Worm (Caenorhabditis elegans) whole organism, L1 larva: Measurements from ENCODE around the gene clec-41.

Experiments
- C04F5.9 ChIP-seq: sonication (generic microtip); optimal IDR thresholded peaks from 2 replicates; lab custom pipeline; 2016; ENCODE audit warnings: missing genetic modification characterization, missing compliant biosample characterization
- C34B4.2 ChIP-seq: sonication (generic microtip); optimal IDR thresholded peaks from 2 replicates; lab custom pipeline; 2017; ENCODE audit warnings: mild to moderate bottlenecking, missing genetic modification characterization, missing compliant biosample characterization
- F16B12.6 ChIP-seq: fragments of 150-350 bp; optimal IDR thresholded peaks from 2 replicates; lab custom pipeline; 2014; ENCODE audit warnings: missing biosample characterization, missing genetic modification characterization
- blmp-1 ChIP-seq: fragments of 150-350 bp; optimal IDR thresholded peaks from 2 replicates; lab custom pipeline; 2014; ENCODE audit warnings: missing biosample characterization, missing genetic modification characterization
- ceh-63 ChIP-seq: fragments of 200-800 bp; sonication (Bioruptor generic); optimal IDR thresholded peaks from 2 replicates; lab custom pipeline; 2018; ENCODE audit warnings: mild to moderate bottlenecking, missing genetic modification characterization, missing compliant biosample characterization
- ceh-8 ChIP-seq: fragments of 200-800 bp; sonication (Bioruptor generic); optimal IDR thresholded peaks from 2 replicates; lab custom pipeline; 2018; ENCODE audit warnings: mild to moderate bottlenecking, missing genetic modification characterization, moderate library complexity, missing compliant biosample characterization
- ceh-82 ChIP-seq, 3 experiments: fragments of 150-350 bp in 1 of 3; sonication (generic microtip) in 2 of 3; optimal IDR thresholded peaks; 2 replicates each; lab custom pipeline; 2014 to 2017; ENCODE audit warnings: missing biosample characterization in 3 of 3, missing genetic modification characterization in 3 of 3
- dsc-1 ChIP-seq: sonication (generic microtip); optimal IDR thresholded peaks from 2 replicates; lab custom pipeline; 2016; ENCODE audit warnings: mild to moderate bottlenecking, missing genetic modification characterization, missing compliant biosample characterization
- efl-1 ChIP-seq, 4 experiments: fragments of 150-350 bp; optimal IDR thresholded peaks in 3 of 4; peaks in 1 of 4; 1 replicate in 1 of 4; 2 replicates in 3 of 4; lab custom pipeline; 2014; ENCODE audit warnings: missing biosample characterization in 2 of 4, missing genetic modification characterization in 2 of 4, missing genetic modification reagents in 2 of 4
- egl-13 ChIP-seq: sonication (generic microtip); optimal IDR thresholded peaks from 2 replicates; lab custom pipeline; 2016; ENCODE audit warnings: missing genotype, missing genetic modification reagents, missing genetic modification characterization, missing compliant biosample characterization
- egl-27 ChIP-seq, 2 experiments: fragments of 150-350 bp in 1 of 2; sonication (generic microtip); optimal IDR thresholded peaks; 3 replicates each; lab custom pipeline; 2017 to 2018; ENCODE audit warnings: missing biosample characterization in 2 of 2, missing genetic modification characterization in 2 of 2, missing genetic modification reagents in 2 of 2
- elt-2 ChIP-seq: sonication (generic microtip); optimal IDR thresholded peaks from 2 replicates; lab custom pipeline; 2016; ENCODE audit warnings: missing genetic modification characterization, mild to moderate bottlenecking, inconsistent platforms, missing compliant biosample characterization, missing genetic modification reagents
- elt-3 ChIP-seq, 6 experiments: fragments of 150-350 bp in 1 of 6; sonication (generic microtip); optimal IDR thresholded peaks; 2 replicates each; lab custom pipeline; 2017 to 2018; ENCODE audit warnings: missing biosample characterization in 6 of 6, missing genetic modification characterization in 6 of 6, inconsistent platforms in 1 of 6
- ets-5 ChIP-seq: fragments of 200-800 bp; sonication (Bioruptor generic); IDR thresholded peaks from 2 replicates; pipeline ENCODE4 v1.3.6; 2022; ENCODE audit warnings: missing genetic modification characterization, missing compliant biosample characterization
- fkh-10 ChIP-seq: sonication (generic microtip); optimal IDR thresholded peaks from 2 replicates; lab custom pipeline; 2017; ENCODE audit warnings: missing biosample characterization, missing genetic modification reagents, missing genetic modification characterization
- grh-1 ChIP-seq: fragments of 200-800 bp; sonication (Bioruptor generic); IDR thresholded peaks from 2 replicates; pipeline ENCODE4 v1.3.6; 2022; ENCODE audit warnings: missing genetic modification reagents, missing genetic modification characterization, missing compliant biosample characterization
- hlh-4 ChIP-seq: sonication (generic microtip); optimal IDR thresholded peaks from 2 replicates; lab custom pipeline; 2016; ENCODE audit warnings: mild to moderate bottlenecking, missing genetic modification characterization, missing compliant biosample characterization
- irx-1 ChIP-seq: sonication (generic microtip); optimal IDR thresholded peaks from 2 replicates; lab custom pipeline; 2016; ENCODE audit warnings: missing genetic modification characterization, missing compliant biosample characterization
- jun-1 ChIP-seq: fragments of 150-350 bp; optimal IDR thresholded peaks from 2 replicates; lab custom pipeline; 2014; ENCODE audit warnings: missing biosample characterization, missing genetic modification reagents, missing genetic modification characterization
- lin-13 ChIP-seq: fragments of 150-350 bp; optimal IDR thresholded peaks from 2 replicates; lab custom pipeline; 2014; ENCODE audit warnings: missing biosample characterization, missing genetic modification reagents, missing genetic modification characterization
- lin-14 ChIP-seq: fragments of 200-800 bp; sonication (Bioruptor generic); optimal IDR thresholded peaks from 2 replicates; lab custom pipeline; 2018; ENCODE audit warnings: mild to moderate bottlenecking, missing genetic modification characterization, moderate library complexity, missing compliant biosample characterization
- lin-35 ChIP-seq, 2 experiments: fragments of 150-350 bp; optimal IDR thresholded peaks; 2 replicates each; lab custom pipeline; 2014; ENCODE audit warnings: missing biosample characterization in 2 of 2, missing genetic modification characterization in 2 of 2, missing genetic modification reagents in 2 of 2
- lsy-2 ChIP-seq, 2 experiments: fragments of 150-350 bp; optimal IDR thresholded peaks; 2 replicates each; lab custom pipeline; 2014; ENCODE audit warnings: missing biosample characterization in 2 of 2, missing genetic modification characterization in 2 of 2
- mdl-1 ChIP-seq, 2 experiments: fragments of 150-350 bp; optimal IDR thresholded peaks; 2 replicates each; lab custom pipeline; 2014 to 2017; ENCODE audit warnings: missing biosample characterization in 2 of 2, missing genetic modification characterization in 2 of 2, inconsistent platforms in 1 of 2
- mep-1 ChIP-seq: fragments of 150-350 bp; optimal IDR thresholded peaks from 2 replicates; lab custom pipeline; 2014; ENCODE audit warnings: missing biosample characterization, missing genetic modification characterization
- nhr-12 ChIP-seq: sonication (generic microtip); optimal IDR thresholded peaks from 2 replicates; lab custom pipeline; 2017; ENCODE audit warnings: missing biosample characterization, missing genetic modification characterization
- nhr-20 ChIP-seq: sonication (generic microtip); optimal IDR thresholded peaks from 2 replicates; lab custom pipeline; 2016; ENCODE audit warnings: mild to moderate bottlenecking, missing genetic modification characterization, missing compliant biosample characterization
- nhr-77 ChIP-seq: fragments of 150-350 bp; optimal IDR thresholded peaks from 2 replicates; lab custom pipeline; 2014; ENCODE audit warnings: missing biosample characterization, missing genetic modification characterization
- pag-3 ChIP-seq: sonication (generic microtip); optimal IDR thresholded peaks from 2 replicates; lab custom pipeline; 2017; ENCODE audit warnings: missing genetic modification characterization, mild to moderate bottlenecking, missing compliant biosample characterization, antibody characterized with exemption, borderline replicate concordance; ENCODE audit not compliant: insufficient read depth
- pax-3 ChIP-seq: fragments of 200-800 bp; sonication (Bioruptor generic); optimal IDR thresholded peaks from 2 replicates; lab custom pipeline; 2018; ENCODE audit warnings: mild to moderate bottlenecking, missing genetic modification characterization, moderate library complexity, missing compliant biosample characterization
- tbx-2 ChIP-seq: sonication (generic microtip); optimal IDR thresholded peaks from 2 replicates; lab custom pipeline; 2016; ENCODE audit warnings: missing genetic modification characterization, missing compliant biosample characterization
- unc-130 ChIP-seq: fragments of 150-350 bp; optimal IDR thresholded peaks from 2 replicates; lab custom pipeline; 2017; ENCODE audit warnings: missing biosample characterization, missing genetic modification characterization, inconsistent platforms
- xbp-1 ChIP-seq: sonication (generic microtip); optimal IDR thresholded peaks from 2 replicates; lab custom pipeline; 2016; ENCODE audit warnings: missing genetic modification characterization, missing compliant biosample characterization
- ztf-4 ChIP-seq: fragments of 150-350 bp; optimal IDR thresholded peaks from 2 replicates; lab custom pipeline; 2014; ENCODE audit warnings: missing biosample characterization, missing genetic modification characterization

Gene clec-41

DNA sequence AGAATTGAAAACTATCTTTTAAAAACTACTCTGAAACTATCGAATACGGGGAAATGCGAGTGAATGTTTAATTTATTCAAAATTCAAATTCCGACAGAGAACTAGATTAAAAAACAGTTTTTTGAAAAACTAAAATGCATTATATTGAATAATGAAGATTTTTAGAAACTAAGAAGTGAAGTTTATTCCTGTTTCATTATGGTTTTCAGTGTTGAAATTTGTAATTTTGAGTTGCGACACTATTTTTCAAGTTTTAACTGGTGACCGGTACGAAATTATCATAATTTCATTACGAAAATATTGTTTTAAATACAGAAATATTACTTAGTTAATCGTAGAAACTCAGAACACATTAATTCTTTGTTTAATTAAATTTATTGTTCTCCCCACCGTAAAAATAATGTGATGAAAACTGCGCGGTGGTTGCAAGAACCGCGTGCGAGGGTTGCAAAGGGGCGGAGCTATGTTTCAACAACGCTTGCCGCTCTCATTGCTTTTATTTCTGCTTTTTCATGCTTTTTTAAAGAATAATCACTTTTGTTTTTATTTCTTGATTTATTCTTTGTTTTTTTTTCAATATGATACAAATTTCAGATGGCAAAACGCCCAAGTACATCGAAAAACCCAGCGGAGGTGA lies 38.3 kb upstream of the clec-41 start, which contains the start of gene him-17 (continued):
- no peak for TF ChIP-seq fkh-10 (GFP tag; lab: Kevin White, UChicago)
- TF ChIP-seq lin-13 = peak; percentile 23
- TF ChIP-seq irx-1 (tag; lab: Kevin White, UChicago) = no peak
- TF ChIP-seq pax-3 (tag; lab: Kevin White, UChicago) = peak; percentile 24
- TF ChIP-seq mdl-1 (tag; optimal IDR thresholded peaks at IDR 0.05; lab: Kevin White, UChicago) = no peak
- TF ChIP-seq hlh-4 (tag; lab: Kevin White, UChicago) = no peak
- TF ChIP-seq, all 84 proteins: peak for 32

DNA sequence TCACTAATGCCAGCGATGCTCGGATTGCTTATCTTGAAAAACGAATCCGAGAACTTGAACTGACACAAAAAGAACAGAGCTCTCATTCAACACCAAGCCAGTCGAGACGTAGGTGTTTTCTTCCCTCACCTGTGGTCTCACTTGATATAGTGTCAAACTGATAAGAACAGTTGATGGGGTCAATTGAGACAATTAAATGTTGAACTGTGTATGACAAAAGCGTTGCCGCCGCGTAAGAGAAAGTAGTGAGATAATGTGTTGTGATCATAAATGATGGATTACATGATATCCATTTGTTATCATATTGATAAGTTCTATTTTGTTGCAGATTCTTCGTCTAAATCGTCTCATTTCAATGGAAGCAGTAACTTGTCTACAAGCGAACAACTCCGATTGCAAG lies 35.8 kb upstream of the clec-41 start:
- no peak for TF ChIP-seq nhr-12 (tag; lab: Kevin White, UChicago)
- TF ChIP-seq unc-130 (tag; lab: Kevin White, UChicago) = no peak
- no peak for TF ChIP-seq ets-5
- no peak for TF ChIP-seq tbx-2 (tag; lab: Kevin White, UChicago)
- TF ChIP-seq ceh-8 (GFP tag; lab: Kevin White, UChicago) = no peak
- peak; percentile 93 for TF ChIP-seq blmp-1 (tag; lab: Kevin White, UChicago)
- TF ChIP-seq grh-1 = 0 out of 2 replicates have a peak, but pooled peaks have one; percentile 17
- TF ChIP-seq dsc-1 (tag; lab: Kevin White, UChicago) = no peak
- TF ChIP-seq hlh-4 (tag; lab: Kevin White, UChicago) = no peak
- TF ChIP-seq lsy-2 (tag; optimal IDR thresholded peaks at IDR 0.05; lab: Kevin White, UChicago) = no peak
- no peak for TF ChIP-seq C04F5.9
- TF ChIP-seq elt-3 (tag; optimal IDR thresholded peaks at IDR 0.05; lab: Kevin White, UChicago) = peak in 5 of 6 experiments; percentile 34 to 86 (median 76)

DNA sequence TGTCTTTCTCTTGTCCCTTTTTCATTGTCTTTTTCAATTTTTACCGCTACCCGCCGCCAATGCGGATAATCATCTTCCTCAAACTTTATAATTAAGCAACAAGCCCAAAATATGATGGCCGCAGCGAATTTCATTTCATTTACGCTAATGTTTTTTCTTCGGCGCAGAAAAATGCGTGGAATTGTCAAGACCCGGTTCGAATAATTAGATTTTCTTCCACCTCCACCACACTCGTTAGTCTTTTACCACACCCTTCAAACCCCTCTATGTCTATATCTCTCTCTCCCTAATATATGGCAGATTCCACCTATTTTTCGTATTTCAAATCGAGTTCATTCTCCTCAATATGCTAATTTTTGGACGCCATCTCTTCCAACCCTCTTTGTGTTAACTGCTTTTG lies 32.6 kb upstream of the clec-41 start:
- TF ChIP-seq mep-1 (tag; lab: Kevin White, UChicago) = no peak
- TF ChIP-seq lin-14 (GFP tag; lab: Kevin White, UChicago) = peak; percentile 40
- peak; percentile 21 for TF ChIP-seq blmp-1 (tag; lab: Kevin White, UChicago)

DNA sequence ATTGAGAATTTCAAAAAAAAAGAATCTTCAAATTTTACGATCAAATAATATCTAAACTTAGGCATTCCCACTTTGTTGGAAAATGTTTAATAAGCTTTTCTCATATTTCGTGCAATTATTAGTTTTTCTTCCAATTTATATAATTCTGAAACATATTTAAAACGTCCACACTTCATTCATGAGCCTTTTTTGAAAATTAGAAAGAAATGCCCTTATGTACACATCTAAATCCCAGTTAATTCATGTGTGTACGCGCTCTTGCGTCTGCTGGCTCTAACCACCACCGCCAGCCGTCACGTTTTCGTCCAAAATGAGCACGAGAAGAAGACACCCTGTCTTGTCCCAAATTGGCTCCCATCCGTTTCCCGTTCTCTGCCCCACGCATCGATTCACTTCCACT lies 28.7 kb upstream of the clec-41 start:
- no peak for TF ChIP-seq egl-13
- TF ChIP-seq egl-27 (tag; optimal IDR thresholded peaks at IDR 0.05; lab: Kevin White, UChicago) = no peak
- no peak for TF ChIP-seq xbp-1 (tag; lab: Kevin White, UChicago)
- TF ChIP-seq ceh-63 = no peak
- peak; percentile 60 for TF ChIP-seq lin-14 (GFP tag; lab: Kevin White, UChicago)
- TF ChIP-seq nhr-77 (tag; lab: Kevin White, UChicago) = no peak
- TF ChIP-seq pag-3 (tag; lab: Kevin White, UChicago) = no peak
- no peak for TF ChIP-seq efl-1 (optimal IDR thresholded peaks at IDR 0.05; lab: Kevin White, UChicago)
- no peak for TF ChIP-seq efl-1 (GFP tag; optimal IDR thresholded peaks at IDR 0.05 in 1 of 2; lab: Kevin White, UChicago)
- no peak for TF ChIP-seq ceh-82 (tag; optimal IDR thresholded peaks at IDR 0.05; lab: Kevin White, UChicago)

DNA sequence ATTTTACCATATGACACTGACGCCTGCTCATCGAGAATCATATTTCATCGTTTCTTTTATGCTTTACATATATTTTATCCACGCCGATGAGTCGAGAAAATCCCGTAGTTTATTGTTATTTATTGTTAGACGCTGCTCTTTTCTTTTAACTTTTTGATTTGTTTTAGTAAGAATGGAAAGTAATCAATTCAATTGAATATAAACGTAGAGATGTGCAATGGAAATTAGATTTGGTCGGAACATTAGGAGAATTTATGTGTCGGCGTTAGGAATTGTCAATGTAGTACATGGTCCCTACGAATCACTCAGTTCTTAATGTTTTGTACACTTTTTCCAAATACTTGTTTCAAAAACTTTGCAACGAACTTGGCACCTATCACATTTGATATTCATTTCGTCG lies 27.3 kb upstream of the clec-41 start:
- TF ChIP-seq fkh-10 (GFP tag; lab: Kevin White, UChicago) (peak; percentile 76), C34B4.2 (tag; lab: Kevin White, UChicago) (no peak), lin-14 (GFP tag; lab: Kevin White, UChicago) (peak; percentile 27)

DNA sequence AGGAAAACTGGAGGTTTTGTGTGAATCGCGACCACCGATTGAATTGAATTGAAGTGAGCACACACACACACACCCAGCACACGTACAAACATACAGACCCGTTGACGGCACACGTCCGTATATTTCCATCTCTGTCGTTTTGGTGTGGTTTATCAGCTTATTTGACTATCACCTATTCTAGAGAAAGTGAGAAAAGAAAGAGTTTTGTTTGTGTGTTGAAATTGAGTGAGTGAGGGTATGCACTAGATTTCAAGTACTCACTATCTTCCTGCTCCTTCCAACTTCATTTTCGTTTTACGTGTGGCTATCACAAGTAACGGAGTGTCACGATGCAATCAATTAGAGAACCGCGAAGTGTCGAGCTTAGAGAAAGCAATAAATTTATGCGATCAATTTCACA lies 25.9 kb upstream of the clec-41 start:
- TF ChIP-seq lin-35 (GFP tag; optimal IDR thresholded peaks at IDR 0.05; lab: Kevin White, UChicago) (peak in 1 of 2 experiments; percentile 34), nhr-20 (tag; lab: Kevin White, UChicago) (peak; percentile 15), ceh-8 (GFP tag; lab: Kevin White, UChicago) (no peak), lin-14 (GFP tag; lab: Kevin White, UChicago) (peak; percentile 6), jun-1 (tag; lab: Kevin White, UChicago) (peak; percentile 11), F16B12.6 (tag; lab: Kevin White, UChicago) (no peak), pax-3 (tag; lab: Kevin White, UChicago) (peak; percentile 54), efl-1 (optimal IDR thresholded peaks at IDR 0.05; lab: Kevin White, UChicago) (no peak), efl-1 (GFP tag; optimal IDR thresholded peaks at IDR 0.05 in 1 of 2; lab: Kevin White, UChicago) (peak in 1 of 2 experiments; percentile 12), ztf-4 (tag; lab: Kevin White, UChicago) (no peak), elt-2 (tag; lab: Kevin White, UChicago) (peak; percentile 60)
- TF ChIP-seq, all 84 proteins: peak for 7
